Worm (Caenorhabditis elegans): ENCODE measurements around the gene str-227.

str-227 gene

DNA sequence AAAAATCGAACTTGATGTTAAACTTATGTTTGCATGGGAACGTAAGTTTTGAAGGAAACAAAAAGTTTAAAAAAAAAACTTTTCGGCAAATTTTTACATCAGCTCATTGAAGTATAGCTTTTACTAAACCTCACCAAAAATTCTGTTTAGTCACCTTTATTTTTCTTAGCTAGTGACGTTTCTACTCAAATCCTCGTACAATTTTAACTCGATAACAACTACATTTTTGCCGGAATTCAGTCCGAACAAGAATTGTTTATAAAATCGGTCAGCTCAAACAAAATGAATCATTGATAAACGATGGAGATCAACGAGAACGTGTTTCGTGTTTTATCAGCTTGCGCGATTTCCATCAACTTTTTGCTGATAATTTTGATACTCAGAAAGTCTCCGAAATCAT lies 8.9 kb downstream of the str-227 start, which contains the start of gene str-260:
Gene str-260, plus strand, starts transcription at position 301 of the 400 bp plus-strand sequence.
- TF ChIP-seq atf-7 (tag; optimal IDR thresholded peaks at IDR 0.05) (no peak), lag-1 (GFP tag; IDR thresholded peaks at IDR 0.05) (no peak), rec-8 (tag; optimal IDR thresholded peaks at IDR 0.05) (no peak), lin-26 (GFP tag; IDR thresholded peaks at IDR 0.05) (no peak), hsf-1 (GFP tag; IDR thresholded peaks at IDR 0.05) (no peak), lin-35 (GFP tag; optimal IDR thresholded peaks at IDR 0.05) (no peak), F22D6.2 (tag; optimal IDR thresholded peaks at IDR 0.05) (no peak), ceh-79 (tag; optimal IDR thresholded peaks at IDR 0.05) (no peak), ztf-22 (GFP tag; optimal IDR thresholded peaks at IDR 0.05) (no peak), efl-1 (GFP tag; optimal IDR thresholded peaks at IDR 0.05) (no peak), athp-1 (tag; optimal IDR thresholded peaks at IDR 0.05) (no peak), B0336.3 (GFP tag; IDR thresholded peaks at IDR 0.05) (no peak), Y79H2A.3 (GFP tag; conservative IDR thresholded peaks at IDR 0.05) (no peak)

DNA sequence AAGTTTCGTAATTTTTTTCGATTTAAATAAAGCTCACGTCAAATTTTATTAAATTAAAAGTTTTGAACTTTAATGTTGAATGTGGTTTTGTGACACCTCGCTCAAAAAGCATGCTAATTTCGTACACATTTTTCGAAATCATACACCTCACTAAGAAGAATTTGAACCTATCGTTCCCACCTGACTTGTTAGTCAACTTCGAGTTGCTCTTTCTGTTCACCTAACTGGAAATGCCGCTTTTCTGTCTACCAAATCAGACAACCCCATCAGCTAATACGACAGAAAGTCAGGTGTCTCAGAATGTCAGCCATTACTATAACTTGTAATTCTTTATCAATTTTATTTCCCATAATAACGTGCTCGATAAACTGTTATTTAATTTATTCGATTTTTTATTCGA lies 12.4 kb downstream of the str-227 start, which contains the start of gene srbc-66:
Gene srbc-66, plus strand, starts transcription at position 301 of the 400 bp plus-strand sequence.
- no peak for TF ChIP-seq ekl-4 (GFP tag; IDR thresholded peaks at IDR 0.05)
- TF ChIP-seq efl-1 (GFP tag; optimal IDR thresholded peaks at IDR 0.05) = no peak
- TF ChIP-seq F10E7.11 (tag; optimal IDR thresholded peaks at IDR 0.05) = no peak
- no peak for TF ChIP-seq B0019.2 (GFP tag; conservative IDR thresholded peaks at IDR 0.05)
- TF ChIP-seq C17E4.6 (GFP tag; IDR thresholded peaks at IDR 0.05) = no peak
- no peak for TF ChIP-seq cebp-1 (GFP tag; IDR thresholded peaks at IDR 0.05)
- no peak for TF ChIP-seq cebp-1 (tag; optimal IDR thresholded peaks at IDR 0.05)
- no peak for TF ChIP-seq F57C9.4 (tag; optimal IDR thresholded peaks at IDR 0.05)
- TF ChIP-seq K12H6.12 (tag; optimal IDR thresholded peaks at IDR 0.05) = no peak
- TF ChIP-seq hmg-20 (GFP tag; IDR thresholded peaks at IDR 0.05) = no peak
- TF ChIP-seq ztf-6 (GFP tag; IDR thresholded peaks at IDR 0.05) = no peak
- no peak for TF ChIP-seq ztf-22 (GFP tag; optimal IDR thresholded peaks at IDR 0.05)

- TF ChIP-seq Y79H2A.3 (GFP tag; conservative IDR thresholded peaks at IDR 0.05) = no peak
- TF ChIP-seq snpc-4 (GFP tag; optimal IDR thresholded peaks at IDR 0.05) = no peak
- TF ChIP-seq snpc-4 (tag; optimal IDR thresholded peaks at IDR 0.05) = no peak
- no peak for TF ChIP-seq madf-8 (GFP tag; conservative IDR thresholded peaks at IDR 0.05)
- no peak for TF ChIP-seq Y53F4B.3 (GFP tag; IDR thresholded peaks at IDR 0.05)
- no peak for TF ChIP-seq ceh-40 (GFP tag; IDR thresholded peaks at IDR 0.05)
- no peak for TF ChIP-seq ceh-58 (GFP tag; IDR thresholded peaks at IDR 0.05)
- TF ChIP-seq Y56A3A.18 (GFP tag; IDR thresholded peaks at IDR 0.05) = no peak
- no peak for TF ChIP-seq fkh-3 (tag; optimal IDR thresholded peaks at IDR 0.05)
- no peak for TF ChIP-seq aptf-2 (GFP tag; conservative IDR thresholded peaks at IDR 0.05)
- no peak for TF ChIP-seq Y67H2A.10 (GFP tag; conservative IDR thresholded peaks at IDR 0.05)
- no peak for TF ChIP-seq snpc-1.3 (tag; optimal IDR thresholded peaks at IDR 0.05; ENCODE audit: insufficient read depth)
- no peak for TF ChIP-seq dox-1 (GFP tag; IDR thresholded peaks at IDR 0.05)
- TF ChIP-seq hrde-1 (tag; optimal IDR thresholded peaks at IDR 0.05; ENCODE audit: borderline replicate concordance) = no peak
- TF ChIP-seq B0019.2 (GFP tag; conservative IDR thresholded peaks at IDR 0.05) = no peak
- no peak for TF ChIP-seq F33H1.4 (GFP tag; IDR thresholded peaks at IDR 0.05)
- TF ChIP-seq pha-4 (tag; optimal IDR thresholded peaks at IDR 0.05) = no peak
- no peak for TF ChIP-seq egl-44 (GFP tag; IDR thresholded peaks at IDR 0.05)
These were observed 17.3 kb downstream of the str-227 start, which contains the start of gene nhr-221 for ce11 chrV:3535260-3535659. TSS of gene nhr-221 (minus strand) at chrV:3535360.
